Worm (Caenorhabditis elegans) whole organism, L4/young adult: ENCODE results near the gene paqr-3.
"Not testable (repeated sequence)": the region's sequence is repeated elsewhere in the genome, so short reads cannot be mapped to it uniquely, and the experiment has no call there.

Experiments used
- W03F9.2 ChIP-seq: fragments of 150-350 bp; optimal IDR thresholded peaks from 2 replicates; lab custom pipeline; 2014; ENCODE audit warnings: missing biosample characterization, missing genetic modification characterization
- dao-5 ChIP-seq: sonication (generic microtip); optimal IDR thresholded peaks from 2 replicates; lab custom pipeline; 2016; ENCODE audit warnings: missing genotype, missing genetic modification characterization, moderate library complexity, missing compliant biosample characterization
- him-1 ChIP-seq: sonication (generic microtip); optimal IDR thresholded peaks from 2 replicates; lab custom pipeline; 2016; ENCODE audit warnings: missing genotype, missing genetic modification reagents, missing genetic modification characterization, missing compliant biosample characterization

Gene paqr-3

DNA sequence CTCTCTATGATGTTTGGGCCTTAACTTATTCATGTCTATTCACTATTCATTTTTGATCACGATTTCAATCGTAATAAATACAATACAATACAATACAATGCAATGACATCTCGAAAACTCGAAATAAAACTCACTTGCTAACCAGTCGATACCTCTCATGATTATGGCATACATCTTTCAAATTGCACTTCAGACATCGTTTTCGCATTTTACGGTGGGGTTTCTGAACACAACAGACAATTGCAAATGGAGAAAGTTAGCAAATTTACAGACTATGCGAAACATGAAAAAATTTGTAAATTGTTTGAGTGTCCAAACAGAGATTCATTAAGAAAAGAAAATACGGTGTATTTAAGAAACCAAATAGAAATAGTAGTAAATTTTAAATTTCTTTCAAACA lies at the start of gene paqr-3:
TSS of gene paqr-3 (minus strand) at position 210 of the 400 bp plus-strand sequence.
- no peak for TF ChIP-seq him-1 (tag; lab: Kevin White, UChicago)
- TF ChIP-seq W03F9.2 (tag; lab: Kevin White, UChicago): no peak
- no peak for TF ChIP-seq dao-5 (tag; lab: Kevin White, UChicago)

DNA sequence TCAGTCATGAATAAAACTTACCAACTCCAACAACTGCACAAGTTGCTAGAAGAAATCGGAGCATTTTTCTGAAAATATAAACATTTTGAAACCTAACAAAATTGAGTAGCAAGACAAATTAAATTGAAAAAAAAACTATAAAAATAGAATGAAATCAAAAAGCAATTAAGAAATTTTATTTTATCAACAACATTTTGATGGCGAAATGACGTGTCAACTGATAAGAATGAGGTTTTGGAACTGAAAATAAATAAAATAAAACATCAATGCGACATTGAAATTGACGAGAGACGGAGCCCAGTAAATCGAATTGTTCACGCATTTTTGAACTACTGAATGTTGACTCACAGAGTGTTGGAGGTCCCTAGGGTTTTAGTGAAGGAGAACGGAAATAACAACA lies 47.4 kb upstream of the paqr-3 start, which contains the start of gene F55B11.4:
TSS of gene F55B11.4 (minus strand) at position 68 of the 400 bp plus-strand sequence.
- no peak for TF ChIP-seq him-1 (tag; lab: Kevin White, UChicago)
- TF ChIP-seq W03F9.2 (tag; lab: Kevin White, UChicago): no peak
- no peak for TF ChIP-seq dao-5 (tag; lab: Kevin White, UChicago)

DNA sequence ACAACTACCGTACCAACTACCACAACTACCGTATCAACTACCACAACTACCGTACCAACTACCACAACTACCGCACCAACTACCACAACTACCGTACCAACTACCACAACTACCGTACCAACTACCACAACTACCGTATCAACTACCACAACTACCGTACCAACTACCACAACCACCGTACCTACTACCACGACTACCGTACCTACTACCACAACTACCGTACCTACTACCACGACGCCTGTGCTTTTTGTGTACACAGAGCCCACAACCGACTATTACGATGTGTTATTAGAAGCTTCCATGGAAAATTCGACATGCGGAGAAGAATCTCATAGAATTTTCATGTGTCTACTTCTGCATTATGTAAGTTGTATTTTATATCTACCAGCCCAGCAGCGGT lies 43.9 kb upstream of the paqr-3 start, which contains the start of gene F55B11.5:
TSS of gene F55B11.5 (plus strand) at position 301 of the 400 bp plus-strand sequence.
- not testable (repeated sequence) for TF ChIP-seq dao-5, W03F9.2, him-1 (tag; lab: Kevin White, UChicago)

DNA sequence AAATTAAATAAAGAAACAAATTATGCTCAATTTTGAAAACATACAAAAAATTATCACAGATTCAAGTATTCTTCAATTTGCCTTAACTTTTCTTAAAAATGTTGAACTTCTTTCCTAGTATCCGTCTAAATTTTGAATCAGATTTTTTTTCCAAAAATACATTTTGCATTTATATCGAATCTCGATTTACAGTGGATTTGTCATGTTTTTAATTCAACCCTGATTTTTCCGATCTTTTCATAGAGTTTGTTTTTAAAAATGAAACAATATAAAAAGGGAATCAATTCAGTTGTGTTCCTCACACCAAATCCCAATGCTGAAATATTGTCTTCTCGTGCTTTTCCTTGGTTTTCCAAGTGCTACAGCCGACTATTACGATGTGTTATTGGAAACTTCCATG lies 40.9 kb upstream of the paqr-3 start, which contains the start of gene F55B11.3:
TSS of gene F55B11.3 (plus strand) at position 301 of the 400 bp plus-strand sequence.
- TF ChIP-seq W03F9.2 (tag; lab: Kevin White, UChicago) (no peak), dao-5 (tag; lab: Kevin White, UChicago) (no peak), him-1 (tag; lab: Kevin White, UChicago) (no peak)

DNA sequence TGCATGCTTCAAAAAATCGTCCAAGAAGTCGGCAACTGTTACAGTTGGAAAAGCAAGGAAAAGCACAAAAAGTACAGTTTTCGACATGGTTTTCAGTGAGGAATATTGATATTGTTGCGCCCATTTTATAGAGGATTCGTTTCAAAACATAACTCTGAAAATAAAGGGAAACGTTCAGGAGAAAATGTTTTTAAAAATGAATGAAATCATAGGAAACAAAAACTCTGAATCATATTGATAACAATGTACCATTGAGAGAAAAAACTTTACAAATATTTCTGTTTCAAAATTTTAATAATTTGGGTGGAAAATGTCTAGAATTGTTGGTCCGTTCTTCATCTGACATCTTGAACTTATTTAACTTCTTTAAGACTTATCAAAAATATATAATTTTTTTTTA lies 39.7 kb upstream of the paqr-3 start, which contains the start of gene F55B11.2:
TSS of gene F55B11.2 (minus strand) at position 101 of the 400 bp plus-strand sequence.
- TF ChIP-seq dao-5 (tag; lab: Kevin White, UChicago): no peak
- TF ChIP-seq him-1 (tag; lab: Kevin White, UChicago): no peak
- TF ChIP-seq W03F9.2 (tag; lab: Kevin White, UChicago): no peak

DNA sequence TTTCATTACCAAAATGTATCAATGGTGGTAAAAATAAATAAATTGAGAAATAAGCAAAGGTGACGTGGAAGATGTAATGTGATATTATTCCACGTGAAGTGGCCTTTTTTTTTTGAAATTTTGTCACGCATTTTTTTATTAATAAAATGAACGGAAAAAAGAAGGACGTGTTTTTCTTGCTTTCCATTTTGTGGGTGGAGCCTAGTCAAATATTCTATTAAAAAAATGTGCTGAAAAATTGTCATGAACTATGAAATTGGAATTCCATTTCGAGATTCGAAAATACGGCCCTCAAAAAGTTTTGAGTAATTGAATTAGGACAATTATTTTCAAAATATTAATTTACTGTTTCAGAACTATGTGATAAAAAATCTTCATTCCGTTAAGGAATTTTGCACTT lies 38.5 kb upstream of the paqr-3 start, which contains the start of gene F55B11.7:
TSS of gene F55B11.7 (minus strand) at position 101 of the 400 bp plus-strand sequence.
- TF ChIP-seq him-1 (tag; lab: Kevin White, UChicago) (no peak), W03F9.2 (tag; lab: Kevin White, UChicago) (no peak), dao-5 (tag; lab: Kevin White, UChicago) (no peak)

DNA sequence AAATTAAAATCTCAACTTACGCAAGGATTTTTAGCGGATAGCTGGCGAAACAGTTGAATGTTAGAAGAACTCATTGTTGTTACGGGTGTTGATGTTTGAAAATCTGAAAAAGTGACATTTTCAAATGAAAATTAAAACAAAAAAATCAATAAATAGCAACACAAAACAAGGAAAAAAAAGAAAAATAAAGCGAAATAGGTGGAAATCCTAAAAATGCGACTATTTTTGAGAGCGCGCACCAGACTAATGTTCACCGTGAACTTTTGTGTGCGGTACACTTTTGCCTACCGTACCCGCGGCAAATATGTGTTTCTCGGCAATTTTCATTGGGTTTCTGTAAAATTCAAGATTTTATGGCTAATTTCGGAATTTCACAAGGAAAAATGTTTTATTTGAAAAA lies 33.6 kb upstream of the paqr-3 start, which contains the start of gene F55B11.6:
TSS of gene F55B11.6 (minus strand) at position 101 of the 400 bp plus-strand sequence.
- TF ChIP-seq W03F9.2 (tag; lab: Kevin White, UChicago): no peak
- no peak for TF ChIP-seq him-1 (tag; lab: Kevin White, UChicago)
- TF ChIP-seq dao-5 (tag; lab: Kevin White, UChicago): no peak

DNA sequence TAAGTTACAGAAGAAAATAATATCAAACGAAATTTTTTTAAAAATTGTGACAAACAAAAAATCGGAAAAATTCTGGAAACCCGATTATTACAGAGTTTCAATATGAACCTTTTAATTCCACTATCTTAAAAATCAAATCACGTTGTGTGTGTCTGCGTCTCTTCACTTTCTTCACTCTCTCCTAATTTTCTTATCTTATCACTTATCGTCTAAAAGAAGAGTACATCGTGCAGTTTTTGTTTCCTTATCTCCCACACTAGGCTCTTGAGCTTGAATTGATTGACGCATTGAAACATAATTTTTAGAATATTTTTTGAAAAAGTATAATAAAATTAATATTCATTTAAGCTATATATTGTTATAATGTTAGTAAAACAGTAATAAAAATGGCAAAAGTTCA lies 30.7 kb upstream of the paqr-3 start:
- TF ChIP-seq him-1 (tag; lab: Kevin White, UChicago) (no peak), W03F9.2 (tag; lab: Kevin White, UChicago) (no peak), dao-5 (tag; lab: Kevin White, UChicago) (no peak)

DNA sequence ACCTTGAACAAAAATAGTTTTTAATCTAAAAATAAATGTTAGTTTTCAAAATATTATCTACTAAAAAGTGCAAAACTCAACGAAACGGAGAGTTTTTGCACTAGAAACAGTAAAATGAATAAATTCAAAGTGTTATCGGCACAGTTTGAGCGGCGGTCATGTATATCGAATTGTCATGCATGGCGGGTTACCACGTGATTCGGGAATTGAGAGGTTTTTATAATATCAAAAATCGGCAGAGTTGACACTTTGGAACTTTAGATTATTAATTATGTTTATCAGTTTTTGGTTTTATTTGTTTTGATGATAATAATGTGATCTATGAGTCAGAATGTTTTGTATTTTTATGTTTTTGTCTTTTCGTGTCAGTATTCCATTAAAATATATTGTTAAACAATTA lies 29.9 kb upstream of the paqr-3 start:
- TF ChIP-seq him-1 (tag; lab: Kevin White, UChicago) (no peak), dao-5 (tag; lab: Kevin White, UChicago) (no peak), W03F9.2 (tag; lab: Kevin White, UChicago) (no peak)

DNA sequence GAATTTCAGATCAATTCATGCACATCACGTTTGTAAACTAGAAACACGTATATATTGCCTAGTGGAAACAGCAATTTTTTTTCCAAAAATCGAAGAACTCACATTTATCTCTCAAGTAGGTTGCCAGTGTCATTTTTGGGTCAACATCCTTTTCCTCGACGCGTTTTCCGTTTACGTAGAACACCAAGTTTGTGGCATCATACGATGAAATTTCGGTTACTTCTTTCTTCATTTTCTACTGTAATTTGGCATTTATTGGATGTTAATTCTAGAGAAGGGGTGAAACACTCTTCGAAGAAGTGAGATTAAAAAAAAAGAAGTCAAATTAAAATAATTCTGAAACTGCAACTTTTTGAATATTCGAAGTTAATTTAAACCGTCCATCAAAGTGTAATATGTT lies 29.2 kb upstream of the paqr-3 start, which contains the start of gene xdh-1:
TSS of gene xdh-1 (minus strand) at position 240 of the 400 bp plus-strand sequence.
- TF ChIP-seq him-1 (tag; lab: Kevin White, UChicago): no peak
- no peak for TF ChIP-seq dao-5 (tag; lab: Kevin White, UChicago)
- TF ChIP-seq W03F9.2 (tag; lab: Kevin White, UChicago): no peak

DNA sequence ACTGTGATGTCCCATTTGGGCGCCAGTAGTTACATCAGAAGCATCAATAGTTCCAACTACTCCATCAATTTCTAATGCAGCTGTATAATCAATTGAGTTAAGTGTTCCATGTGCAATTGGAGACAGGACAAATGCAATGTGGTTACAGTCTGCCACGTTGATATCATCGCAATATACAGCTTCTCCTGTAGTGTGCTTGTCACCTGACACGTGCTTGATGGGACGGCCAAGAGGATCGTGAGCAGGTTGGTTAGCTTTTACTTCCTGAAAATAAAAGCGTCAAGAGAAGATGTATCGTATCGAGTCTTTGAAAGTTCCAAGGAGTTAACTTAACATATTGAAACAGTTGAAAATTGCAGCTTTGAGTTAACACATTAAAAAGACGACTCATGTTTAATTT lies 25.1 kb upstream of the paqr-3 start:
- TF ChIP-seq him-1 (tag; lab: Kevin White, UChicago): no peak
- no peak for TF ChIP-seq W03F9.2 (tag; lab: Kevin White, UChicago)
- TF ChIP-seq dao-5 (tag; lab: Kevin White, UChicago): no peak

DNA sequence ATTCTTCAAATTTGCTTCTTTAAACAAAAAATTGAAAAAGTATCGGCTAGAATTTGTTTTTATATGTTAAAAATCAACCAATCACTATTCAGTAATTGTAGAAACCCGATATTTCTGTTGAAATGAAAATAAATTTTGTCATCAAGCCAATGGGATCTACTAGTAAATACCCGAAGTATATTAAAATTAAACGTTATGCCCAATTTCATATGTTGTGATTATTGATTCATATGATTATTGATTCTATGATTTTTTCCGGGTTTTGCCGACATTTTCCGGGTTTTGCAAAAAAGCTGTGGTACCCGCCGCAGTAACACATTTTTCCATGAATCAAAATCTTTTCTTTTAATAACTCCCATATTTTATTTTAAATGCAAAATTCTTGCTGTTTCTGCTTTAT lies 12.0 kb upstream of the paqr-3 start:
- no peak for TF ChIP-seq dao-5 (tag; lab: Kevin White, UChicago)
- TF ChIP-seq him-1 (tag; lab: Kevin White, UChicago): no peak
- no peak for TF ChIP-seq W03F9.2 (tag; lab: Kevin White, UChicago)

DNA sequence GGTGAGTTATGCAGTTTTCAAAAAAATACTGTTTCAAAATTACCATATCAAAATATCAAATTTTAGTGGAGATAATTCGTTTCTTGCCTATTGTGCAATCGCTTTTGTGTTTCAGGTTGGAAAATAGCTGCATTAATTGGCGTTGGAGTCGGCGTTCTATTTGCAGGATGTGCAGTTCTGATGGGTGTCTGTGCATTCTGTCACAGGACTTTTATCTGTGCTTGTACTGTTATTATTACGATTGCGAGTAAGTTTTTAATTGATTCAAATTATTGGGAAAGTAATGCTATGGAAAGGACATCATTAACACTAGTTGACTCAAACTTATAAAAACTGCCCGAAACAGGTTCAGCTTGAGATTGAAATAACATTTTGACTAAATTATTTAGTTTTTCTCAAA lies 11.3 kb upstream of the paqr-3 start:
- TF ChIP-seq him-1 (tag; lab: Kevin White, UChicago) (no peak), W03F9.2 (tag; lab: Kevin White, UChicago) (no peak), dao-5 (tag; lab: Kevin White, UChicago) (no peak)

DNA sequence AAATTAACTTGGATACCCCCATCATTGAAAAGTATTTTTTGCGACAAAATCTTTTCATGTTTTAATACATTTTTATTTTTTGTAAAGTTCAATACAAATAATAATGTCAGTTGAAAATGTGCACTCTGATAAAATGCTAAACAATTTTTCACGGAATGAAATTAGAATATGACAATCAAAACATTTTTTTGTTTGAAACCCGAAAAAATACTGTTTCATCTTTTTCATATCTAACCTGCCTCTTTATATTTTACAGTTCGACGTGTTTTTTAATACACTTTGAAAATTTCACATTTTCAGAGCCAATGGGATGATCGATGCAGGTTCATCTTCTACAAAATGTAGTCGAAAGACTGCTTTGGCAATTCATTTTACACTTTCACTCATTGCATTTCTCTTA lies 10.4 kb upstream of the paqr-3 start, which contains the start of gene clc-8:
TSS of gene clc-8 (plus strand) at position 301 of the 400 bp plus-strand sequence.
- no peak for TF ChIP-seq W03F9.2 (tag; lab: Kevin White, UChicago)
- TF ChIP-seq him-1 (tag; lab: Kevin White, UChicago): no peak
